Worm (Caenorhabditis elegans): ENCODE measurements around the gene ZK381.62.

DNA sequence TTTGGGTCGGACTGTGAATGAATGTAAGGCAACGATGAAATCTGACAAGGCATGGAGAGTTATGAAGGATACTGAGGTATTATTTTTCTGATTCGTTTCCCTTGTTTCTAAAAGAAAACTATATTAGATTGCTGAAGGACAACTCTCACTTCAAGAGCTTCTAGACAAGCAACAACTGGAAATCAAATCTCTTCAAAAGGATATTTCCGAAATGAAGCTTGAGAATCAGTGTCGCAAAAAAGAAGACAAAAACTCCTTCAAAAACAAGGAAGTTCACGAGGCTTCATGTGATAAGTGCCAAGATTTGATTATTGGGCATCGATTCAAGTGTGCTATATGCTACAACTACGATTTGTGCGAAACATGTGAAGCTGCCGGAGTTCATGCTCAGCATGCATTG is 47.5 kb upstream of the ZK381.62 start:
- no peak for TF ChIP-seq mxl-3 (GFP tag; optimal IDR thresholded peaks at IDR 0.05)
- peak; percentile 67 for TF ChIP-seq fkh-10 (GFP tag; optimal IDR thresholded peaks at IDR 0.05)
- TF ChIP-seq F49E8.2 (tag; optimal IDR thresholded peaks at IDR 0.05; ENCODE audit: borderline replicate concordance) = no peak
- TF ChIP-seq skn-1 (tag; optimal IDR thresholded peaks at IDR 0.05) = no peak
- TF ChIP-seq Y105C5A.15 (GFP tag; IDR thresholded peaks at IDR 0.05) = no peak

Measured in whole organism, L4 larva.